Worm (Caenorhabditis elegans) whole organism, L3 larva: ENCODE results near the gene mdmh-35.

Experiments used
- nfya-1 ChIP-seq: sonication (generic microtip); optimal IDR thresholded peaks from 2 replicates; lab custom pipeline; 2017; ENCODE audit warnings: missing genetic modification characterization, mild to moderate bottlenecking, missing compliant biosample characterization, antibody characterized with exemption, moderate library complexity; ENCODE audit not compliant: insufficient read depth
- nhr-28 ChIP-seq: fragments of 150-350 bp; optimal IDR thresholded peaks from 2 replicates; lab custom pipeline; 2014; ENCODE audit warnings: missing biosample characterization, missing genetic modification characterization

DNA sequence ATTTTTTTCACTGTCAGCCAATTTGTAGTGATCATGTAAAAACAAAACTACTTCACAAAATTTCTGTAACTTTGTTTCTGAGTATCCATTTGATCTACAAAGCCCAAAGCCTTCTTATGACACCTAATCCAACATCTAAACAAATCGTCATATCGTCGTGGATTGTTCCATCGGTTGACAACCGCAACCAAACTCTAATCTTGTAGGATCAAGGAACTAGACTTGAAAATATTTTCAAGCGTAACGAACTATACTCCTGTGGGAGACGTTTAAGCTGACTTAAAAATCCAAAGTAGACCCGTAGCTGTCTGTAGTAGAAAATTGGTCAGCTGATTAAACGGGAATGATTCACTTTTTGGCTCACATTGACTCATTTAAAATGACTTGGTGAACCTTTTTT is 25.9 kb downstream of the mdmh-35 start:
- TF ChIP-seq nhr-28 (tag; lab: Kevin White, UChicago) (no peak), nfya-1 (tag; lab: Kevin White, UChicago) (no peak)
